Worm (Caenorhabditis elegans) whole organism, L4/young adult: Measurements from ENCODE around the gene nas-14.

ENCODE experiments used
- W03F9.2 ChIP-seq: fragments of 150-350 bp; optimal IDR thresholded peaks from 2 replicates; lab custom pipeline; 2014; ENCODE audit warnings: missing biosample characterization, missing genetic modification characterization
- him-1 ChIP-seq: sonication (generic microtip); optimal IDR thresholded peaks from 2 replicates; lab custom pipeline; 2016; ENCODE audit warnings: missing genotype, missing genetic modification reagents, missing genetic modification characterization, missing compliant biosample characterization

- TF ChIP-seq W03F9.2 (no peak), him-1 (tag; lab: Kevin White, UChicago) (no peak)
Measured at ce11 chrIV:13167534-13167933, 2.8 kb upstream of the nas-14 start.
